Fruit fly (Drosophila melanogaster) whole organism, embryonic: ENCODE results near the gene CG9328.
A peak's percentile ranks its signal among the peaks of the same experiment; 100 is the strongest.

Experiments used
- ATbp ChIP-seq: fragments of 200-800 bp; sonication (Bioruptor generic); optimal IDR thresholded peaks from 2 replicates; lab custom pipeline; 2017; ENCODE audit warnings: missing biosample characterization, mild to moderate bottlenecking, missing genetic modification characterization, missing genetic modification reagents
- B-H2 ChIP-seq: fragments of 200-800 bp; sonication (Bioruptor generic); optimal IDR thresholded peaks from 2 replicates; lab custom pipeline; 2018; ENCODE audit warnings: missing biosample characterization, mild to moderate bottlenecking, missing genetic modification characterization
- BEAF-32 ChIP-seq: fragments of 200-800 bp; sonication (Bioruptor generic); optimal IDR thresholded peaks from 3 replicates; lab custom pipeline; 2017; ENCODE audit warnings: missing biosample characterization, missing genetic modification characterization, mild to moderate bottlenecking, moderate library complexity, missing genetic modification reagents
- CG10366 ChIP-seq: fragments of 200-800 bp; sonication (Bioruptor generic); IDR thresholded peaks from 2 replicates; pipeline ENCODE4 v1.3.6; 2022; ENCODE audit warnings: missing biosample characterization, missing genetic modification characterization
- CG10543 ChIP-seq: fragments of 200-800 bp; sonication (Bioruptor generic); optimal IDR thresholded peaks from 3 replicates; lab custom pipeline; 2017; ENCODE audit warnings: missing biosample characterization, mild to moderate bottlenecking, missing genetic modification characterization, moderate library complexity
- CG12769 ChIP-seq: fragments of 200-800 bp; sonication (Bioruptor generic); optimal IDR thresholded peaks from 2 replicates; lab custom pipeline; 2019; ENCODE audit warnings: missing biosample characterization, mild to moderate bottlenecking, missing genetic modification characterization, moderate library complexity
- CG13287 ChIP-seq: fragments of 200-800 bp; sonication (Bioruptor generic); IDR thresholded peaks from 2 replicates; pipeline ENCODE4 v1.3.6; 2022; ENCODE audit warnings: missing biosample characterization, missing genetic modification characterization; ENCODE audit not compliant: partially characterized antibody
- CG15479 ChIP-seq: fragments of 200-800 bp; sonication (Bioruptor generic); optimal IDR thresholded peaks from 3 replicates; lab custom pipeline; 2019; ENCODE audit warnings: missing biosample characterization, mild to moderate bottlenecking, missing genetic modification characterization, moderate library complexity
- CG16815 ChIP-seq: fragments of 200-800 bp; sonication (Bioruptor generic); optimal IDR thresholded peaks from 3 replicates; lab custom pipeline; 2017; ENCODE audit warnings: missing biosample characterization, mild to moderate bottlenecking, missing genetic modification characterization
- CG1792 ChIP-seq: fragments of 200-800 bp; sonication (Bioruptor generic); optimal IDR thresholded peaks from 2 replicates; lab custom pipeline; 2016; ENCODE audit warnings: missing biosample characterization, missing genetic modification characterization
- CG18764 ChIP-seq: fragments of 200-800 bp; sonication (Bioruptor generic); optimal IDR thresholded peaks from 3 replicates; lab custom pipeline; 2016; ENCODE audit warnings: missing biosample characterization, missing genetic modification characterization
- CG2116 ChIP-seq: fragments of 200-800 bp; sonication (Bioruptor generic); optimal IDR thresholded peaks from 3 replicates; lab custom pipeline; 2018; ENCODE audit warnings: missing biosample characterization, mild to moderate bottlenecking, missing genetic modification characterization
- CG30403 ChIP-seq: fragments of 200-800 bp; sonication (Bioruptor generic); optimal IDR thresholded peaks from 3 replicates; lab custom pipeline; 2016; ENCODE audit warnings: missing biosample characterization, missing genetic modification characterization
- CG32532 ChIP-seq: fragments of 200-800 bp; sonication (Bioruptor generic); IDR thresholded peaks from 2 replicates; pipeline ENCODE4 v1.3.6; 2022; ENCODE audit warnings: missing biosample characterization, missing genetic modification characterization
- CG32772 ChIP-seq: fragments of 200-800 bp; sonication (Bioruptor generic); IDR thresholded peaks from 2 replicates; pipeline ENCODE4 v1.3.6; 2022; ENCODE audit warnings: missing biosample characterization, missing genetic modification characterization
- CG6813 ChIP-seq: fragments of 200-800 bp; sonication (Bioruptor generic); optimal IDR thresholded peaks from 2 replicates; lab custom pipeline; 2017; ENCODE audit warnings: missing biosample characterization, missing genetic modification characterization, mild to moderate bottlenecking, moderate library complexity, missing genetic modification reagents
- CG7786 ChIP-seq: fragments of 200-800 bp; sonication (Bioruptor generic); optimal IDR thresholded peaks from 2 replicates; lab custom pipeline; 2016; ENCODE audit warnings: missing biosample characterization, missing genetic modification characterization
- CG8290 ChIP-seq, 3 experiments: fragments of 200-800 bp; sonication (Bioruptor generic); optimal IDR thresholded peaks; 2 replicates each; lab custom pipeline; 2016 to 2019; ENCODE audit warnings: missing biosample characterization in 3 of 3, missing genetic modification characterization in 3 of 3, mild to moderate bottlenecking in 2 of 3, moderate library complexity in 1 of 3
- Deaf1 ChIP-seq: fragments of 200-800 bp; optimal IDR thresholded peaks from 3 replicates; lab custom pipeline; 2019; ENCODE audit warnings: missing biosample characterization, mild to moderate bottlenecking, missing genetic modification characterization, moderate library complexity
- E2f1 ChIP-seq: fragments of 200-800 bp; sonication (Bioruptor generic); IDR thresholded peaks from 2 replicates; pipeline ENCODE4 v1.3.6; 2022; ENCODE audit warnings: missing biosample characterization, missing genetic modification characterization
- HLHmδ ChIP-seq: fragments of 200-800 bp; sonication (Bioruptor generic); optimal IDR thresholded peaks from 2 replicates; lab custom pipeline; 2018; ENCODE audit warnings: missing biosample characterization, mild to moderate bottlenecking, missing genetic modification characterization, moderate library complexity
- Hr39 ChIP-seq: fragments of >200 bp; optimal IDR thresholded peaks from 2 replicates; lab custom pipeline; 2017
- Hsf ChIP-seq: fragments of 200-800 bp; sonication (Bioruptor generic); optimal IDR thresholded peaks from 3 replicates; lab custom pipeline; 2016; ENCODE audit warnings: missing biosample characterization, missing genetic modification characterization
- Jarid2 ChIP-seq: fragments of 200-800 bp; sonication (Bioruptor generic); optimal IDR thresholded peaks from 3 replicates; lab custom pipeline; 2017; ENCODE audit warnings: mild to moderate bottlenecking, missing biosample characterization, missing genetic modification reagents, missing genetic modification characterization
- Med ChIP-seq: fragments of 200-800 bp; sonication (Bioruptor generic); peaks from one replicate; lab custom pipeline; 2016; ENCODE audit warnings: missing biosample characterization, missing genetic modification characterization, mild to moderate bottlenecking, inconsistent platforms, moderate library complexity
- Rx ChIP-seq: fragments of 200-800 bp; sonication (Bioruptor generic); IDR thresholded peaks from 2 replicates; pipeline ENCODE4 v1.3.6; 2022; ENCODE audit warnings: missing biosample characterization, missing genetic modification characterization
- TFAM ChIP-seq: fragments of 200-800 bp; sonication (Bioruptor generic); optimal IDR thresholded peaks from 2 replicates; lab custom pipeline; 2017; ENCODE audit warnings: missing biosample characterization, missing genetic modification characterization, inconsistent platforms
- Trl ChIP-seq, 3 experiments: fragments of >200 bp in 2 of 3; fragments of 200-800 bp in 1 of 3; sonication (Bioruptor generic) in 1 of 3; optimal IDR thresholded peaks; 2 replicates in 1 of 3; 3 replicates in 2 of 3; lab custom pipeline; 2016 to 2017; ENCODE audit warnings: missing biosample characterization in 1 of 3, missing genetic modification characterization in 1 of 3
- ab ChIP-seq: fragments of 200-800 bp; sonication (Bioruptor generic); optimal IDR thresholded peaks from 2 replicates; lab custom pipeline; 2016; ENCODE audit warnings: missing biosample characterization, missing genetic modification characterization
- abd-A ChIP-seq: fragments of 200-800 bp; sonication (Bioruptor generic); optimal IDR thresholded peaks from 3 replicates; lab custom pipeline; 2019; ENCODE audit warnings: missing biosample characterization, mild to moderate bottlenecking, missing genetic modification characterization, moderate library complexity
- al ChIP-seq: fragments of 200-800 bp; sonication (Bioruptor generic); IDR thresholded peaks from 2 replicates; pipeline ENCODE4 v1.3.6; 2022; ENCODE audit warnings: missing biosample characterization, missing genetic modification characterization
- bsh ChIP-seq, 2 experiments: fragments of 200-800 bp; sonication (Bioruptor generic); optimal IDR thresholded peaks; 2 replicates each; lab custom pipeline; 2017 to 2018; ENCODE audit warnings: mild to moderate bottlenecking in 2 of 2, missing biosample characterization in 2 of 2, missing genetic modification characterization in 2 of 2, moderate library complexity in 1 of 2
- cg ChIP-seq: fragments of 200-800 bp; sonication (Bioruptor generic); optimal IDR thresholded peaks from 3 replicates; lab custom pipeline; 2019; ENCODE audit warnings: missing biosample characterization, mild to moderate bottlenecking, missing genetic modification characterization, moderate library complexity
- chinmo ChIP-seq: fragments of 200-800 bp; sonication (Bioruptor generic); IDR thresholded peaks from 4 replicates; pipeline ENCODE4 v1.3.6; 2022; ENCODE audit warnings: missing biosample characterization, missing genetic modification characterization; ENCODE audit not compliant: partially characterized antibody
- fd102C ChIP-seq: fragments of 200-800 bp; sonication (Bioruptor generic); optimal IDR thresholded peaks from 2 replicates; lab custom pipeline; 2018; ENCODE audit warnings: missing biosample characterization, mild to moderate bottlenecking, missing genetic modification characterization, moderate library complexity
- fd96Cb ChIP-seq: fragments of 200-800 bp; sonication (Bioruptor generic); optimal IDR thresholded peaks from 2 replicates; lab custom pipeline; 2018; ENCODE audit warnings: missing biosample characterization, mild to moderate bottlenecking, missing genetic modification characterization, moderate library complexity
- grn ChIP-seq: fragments of 200-800 bp; sonication (Bioruptor generic); optimal IDR thresholded peaks from 3 replicates; lab custom pipeline; 2017; ENCODE audit warnings: missing biosample characterization, missing genetic modification characterization
- gro ChIP-seq: fragments of 200-800 bp; sonication (Bioruptor generic); optimal IDR thresholded peaks from 2 replicates; lab custom pipeline; 2016; ENCODE audit warnings: missing biosample characterization, missing genetic modification characterization
- kah ChIP-seq: fragments of 200-800 bp; sonication (Bioruptor generic); optimal IDR thresholded peaks from 2 replicates; lab custom pipeline; 2018; ENCODE audit warnings: missing biosample characterization, mild to moderate bottlenecking, missing genetic modification characterization
- kni ChIP-seq: fragments of 200-800 bp; sonication (Bioruptor generic); optimal IDR thresholded peaks from 3 replicates; lab custom pipeline; 2017; ENCODE audit warnings: mild to moderate bottlenecking, missing biosample characterization, missing genetic modification reagents, missing genetic modification characterization
- lmd ChIP-seq: fragments of 200-800 bp; sonication (Bioruptor generic); IDR thresholded peaks from 2 replicates; pipeline ENCODE4 v1.3.6; 2022; ENCODE audit warnings: missing biosample characterization, missing genetic modification characterization
- nom ChIP-seq: fragments of 200-800 bp; sonication (Bioruptor generic); optimal IDR thresholded peaks from 2 replicates; lab custom pipeline; 2017; ENCODE audit warnings: missing biosample characterization, missing genetic modification characterization, mild to moderate bottlenecking, moderate library complexity, missing genetic modification reagents
- oc ChIP-seq: fragments of 200-800 bp; sonication (Bioruptor generic); optimal IDR thresholded peaks from 2 replicates; lab custom pipeline; 2018; ENCODE audit warnings: missing biosample characterization, mild to moderate bottlenecking, missing genetic modification characterization, moderate library complexity
- pfk ChIP-seq: fragments of 200-800 bp; sonication (Bioruptor generic); optimal IDR thresholded peaks from 2 replicates; lab custom pipeline; 2018; ENCODE audit warnings: missing biosample characterization, mild to moderate bottlenecking, missing genetic modification characterization, moderate library complexity
- rib ChIP-seq: fragments of 200-800 bp; sonication (Bioruptor generic); IDR thresholded peaks from 2 replicates; pipeline ENCODE4 v1.3.6; 2022; ENCODE audit warnings: missing biosample characterization, missing genetic modification characterization
- tgo ChIP-seq: fragments of 200-800 bp; sonication (Bioruptor generic); IDR thresholded peaks from 3 replicates; pipeline ENCODE4 v1.3.6; 2022; ENCODE audit warnings: missing biosample characterization, missing genetic modification characterization
- vvl ChIP-seq: fragments of 200-800 bp; sonication (Bioruptor generic); IDR thresholded peaks from 2 replicates; pipeline ENCODE4 v1.3.6; 2022; ENCODE audit warnings: missing biosample characterization, missing genetic modification characterization
- zf30C ChIP-seq: fragments of 200-800 bp; sonication (Bioruptor generic); optimal IDR thresholded peaks from 3 replicates; lab custom pipeline; 2018; ENCODE audit warnings: missing biosample characterization, mild to moderate bottlenecking, missing genetic modification characterization

Gene CG9328

DNA sequence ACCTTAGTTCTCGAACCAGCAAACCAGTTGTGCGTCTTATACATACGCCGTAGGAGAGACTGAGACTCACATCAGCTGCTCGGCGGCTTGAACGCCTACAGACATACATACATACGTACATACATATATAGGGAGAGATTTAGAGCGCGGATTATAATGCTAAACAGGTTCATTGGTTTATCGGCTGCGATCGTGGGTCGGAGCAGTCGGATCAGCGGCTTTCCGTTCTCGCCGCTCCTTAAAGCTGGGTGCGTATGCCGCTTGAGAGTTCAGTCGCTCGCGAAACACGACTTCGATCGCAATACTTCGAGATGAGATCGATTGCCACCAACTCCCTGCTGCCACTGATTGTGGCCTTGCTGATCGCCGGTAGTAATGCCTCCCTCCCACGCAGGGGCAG lies 27.8 kb downstream of the CG9328 start:
- TF ChIP-seq CG18764 (no peak), kah (GFP tag; lab: Kevin White, UChicago) (no peak), nom (GFP tag; lab: Kevin White, UChicago) (peak; percentile 41), tgo (no peak), CG15479 (GFP tag; lab: Kevin White, UChicago) (no peak), CG16815 (GFP tag; lab: Kevin White, UChicago) (no peak), CG10366 (GFP tag; lab: Robert Waterston, UW) (no peak), cg (GFP tag; lab: Kevin White, UChicago) (no peak), CG30403 (GFP tag; lab: Kevin White, UChicago) (no peak), Deaf1 (tag; lab: Kevin White, UChicago) (peak; percentile 64), TFAM (GFP tag; lab: Kevin White, UChicago) (no peak), abd-A (tag; lab: Kevin White, UChicago) (no peak), oc (tag; lab: Kevin White, UChicago) (peak; percentile 71), E2f1 (GFP tag; lab: Robert Waterston, UW) (no peak), Med (GFP tag; lab: Kevin White, UChicago) (peak; percentile 51), BEAF-32 (GFP tag; lab: Kevin White, UChicago) (no peak), CG6813 (no peak), rib (GFP tag; lab: Robert Waterston, UW) (0 out of 2 replicates have a peak, but pooled peaks have one; percentile 19), ATbp (no peak), ab (GFP tag; lab: Kevin White, UChicago) (no peak), Jarid2 (peak; percentile 11), lmd (GFP tag; lab: Robert Waterston, UW) (no peak), fd96Cb (no peak), Hsf (GFP tag; lab: Kevin White, UChicago) (no peak), CG2116 (GFP tag; lab: Kevin White, UChicago) (no peak), zf30C (no peak), pfk (GFP tag; lab: Kevin White, UChicago) (no peak), chinmo (GFP tag; lab: Robert Waterston, UW) (0 out of 4 replicates have a peak, but pooled peaks have one; percentile 49), CG7786 (no peak), CG10543 (GFP tag; lab: Kevin White, UChicago) (no peak), HLHmδ (GFP tag; lab: Kevin White, UChicago) (peak; percentile 28), fd102C (no peak), Trl (optimal IDR thresholded peaks at IDR 0.05; lab: Kevin White, UChicago) (peak in 1 of 2 experiments; percentile 7), Trl (GFP tag; optimal IDR thresholded peaks at IDR 0.05; lab: Kevin White, UChicago) (no peak), CG8290 (GFP tag; optimal IDR thresholded peaks at IDR 0.05; lab: Kevin White, UChicago) (no peak), CG8290 (tag; optimal IDR thresholded peaks at IDR 0.05; lab: Kevin White, UChicago) (peak in 1 of 2 experiments; percentile 15), al (GFP tag; lab: Robert Waterston, UW) (no peak), CG32532 (GFP tag; lab: Robert Waterston, UW) (0 out of 2 replicates have a peak, but pooled peaks have one; percentile 23), CG12769 (peak; percentile 60), Rx (no peak), CG1792 (no peak), grn (GFP tag; lab: Kevin White, UChicago) (peak; percentile 60), gro (GFP tag; lab: Kevin White, UChicago) (no peak), B-H2 (GFP tag; lab: Kevin White, UChicago) (no peak), CG32772 (no peak), CG13287 (no peak; the same call in 1 of the 2 replicates), vvl (GFP tag; lab: Robert Waterston, UW) (peak; percentile 26; the same call in 1 of the 2 replicates), Hr39 (lab: Kevin White, UChicago) (no peak), bsh (GFP tag; optimal IDR thresholded peaks at IDR 0.05; lab: Kevin White, UChicago) (peak in 1 of 2 experiments; percentile 4), kni (GFP tag; lab: Kevin White, UChicago) (peak; percentile 75)
